2 fruit fly cellular contexts compared by ENCODE assay signal in genomic region chr3L:11556637-11557036, dm6.
TF ChIP-seq lines count a peak whose summit lies in the region.

No protein-coding gene starts in this region.

TF ChIP-seq in whole organism, embryonic, 481 proteins besides CTCF, POLR2A, EP300 and RAD21 (continued from another document and continues in another):
- TF ChIP-seq CG30403 (GFP tag; optimal IDR thresholded peaks at IDR 0.05; lab: Kevin White, UChicago) (peak; percentile 36), CG8944 (GFP tag; optimal IDR thresholded peaks at IDR 0.05; lab: Kevin White, UChicago) (no peak), CG12155 (GFP tag; optimal IDR thresholded peaks at IDR 0.05; lab: Kevin White, UChicago) (peak; percentile 23), gem (tag; optimal IDR thresholded peaks at IDR 0.05; lab: Kevin White, UChicago) (peak; percentile 67), Fer1 (GFP tag; optimal IDR thresholded peaks at IDR 0.05; lab: Kevin White, UChicago) (peak; percentile 11), CG3281 (GFP tag; optimal IDR thresholded peaks at IDR 0.05; lab: Kevin White, UChicago) (peak; percentile 70), oc (tag; optimal IDR thresholded peaks at IDR 0.05; lab: Kevin White, UChicago) (no peak), Vsx1 (GFP tag; optimal IDR thresholded peaks at IDR 0.05; lab: Kevin White, UChicago) (peak; percentile 22), CG2678 (tag; optimal IDR thresholded peaks at IDR 0.05; lab: Kevin White, UChicago) (peak; percentile 65), pan (optimal IDR thresholded peaks at IDR 0.05; lab: Kevin White, UChicago) (no peak), pan (GFP tag; optimal IDR thresholded peaks at IDR 0.05 in 1 of 2, IDR thresholded peaks at IDR 0.05 in 1 of 2) (peak in 1 of 2 experiments; percentile 20), CG15011 (GFP tag; optimal IDR thresholded peaks at IDR 0.05; lab: Kevin White, UChicago) (peak; percentile 41), dmrt99B (tag; optimal IDR thresholded peaks at IDR 0.05; lab: Kevin White, UChicago) (peak; percentile 37), CG3847 (GFP tag; IDR thresholded peaks at IDR 0.05; lab: Robert Waterston, UW) (0 out of 2 replicates have a peak, but pooled peaks have one; percentile 13), CG32532 (GFP tag; IDR thresholded peaks at IDR 0.05; lab: Robert Waterston, UW) (peak; percentile 36; the same call in 1 of the 2 replicates), Dek (tag; optimal IDR thresholded peaks at IDR 0.05; lab: Kevin White, UChicago) (peak; percentile 51), row (GFP tag; IDR thresholded peaks at IDR 0.05; lab: Robert Waterston, UW) (peak; percentile 15; the same call in 1 of the 3 replicates), CG11695 (GFP tag; IDR thresholded peaks at IDR 0.05; lab: Robert Waterston, UW) (0 out of 3 replicates have a peak, but pooled peaks have one; percentile 13), CG8290 (GFP tag; optimal IDR thresholded peaks at IDR 0.05; lab: Kevin White, UChicago) (no peak), CG8290 (tag; optimal IDR thresholded peaks at IDR 0.05; lab: Kevin White, UChicago) (peak in 1 of 2 experiments; percentile 2), unpg (GFP tag; optimal IDR thresholded peaks at IDR 0.05; lab: Kevin White, UChicago) (peak; percentile 5), slbo (GFP tag; IDR thresholded peaks at IDR 0.05; lab: Robert Waterston, UW) (peak; percentile 53; the same call in 1 of the 2 replicates), Rfx (GFP tag; IDR thresholded peaks at IDR 0.05; lab: Robert Waterston, UW) (peak; percentile 38; the same call in 1 of the 2 replicates), tio (GFP tag; optimal IDR thresholded peaks at IDR 0.05; lab: Kevin White, UChicago) (peak; percentile 34), Pdp1 (GFP tag; optimal IDR thresholded peaks at IDR 0.05; lab: Kevin White, UChicago) (peak in 1 of 2 experiments; percentile 9), CG14014 (GFP tag; IDR thresholded peaks at IDR 0.05; lab: Robert Waterston, UW) (0 out of 2 replicates have a peak, but pooled peaks have one; percentile 32), CG16779 (GFP tag; IDR thresholded peaks at IDR 0.05; lab: Robert Waterston, UW) (no peak), CG9932 (GFP tag; IDR thresholded peaks at IDR 0.05; lab: Robert Waterston, UW) (peak; percentile 31; the same call in 1 of the 2 replicates), mam (GFP tag; optimal IDR thresholded peaks at IDR 0.05; lab: Kevin White, UChicago) (peak; percentile 36), dpn (GFP tag; optimal IDR thresholded peaks at IDR 0.05; lab: Kevin White, UChicago) (peak in 1 of 2 experiments; percentile 24), az2 (GFP tag; optimal IDR thresholded peaks at IDR 0.05; lab: Kevin White, UChicago) (peak; percentile 29), CG17385 (GFP tag; optimal IDR thresholded peaks at IDR 0.05; lab: Kevin White, UChicago) (peak; percentile 19), shn (GFP tag; optimal IDR thresholded peaks at IDR 0.05; lab: Kevin White, UChicago) (no peak), caup (GFP tag; optimal IDR thresholded peaks at IDR 0.05; lab: Kevin White, UChicago; ENCODE audit: severe bottlenecking) (peak; percentile 41), ind (GFP tag; optimal IDR thresholded peaks at IDR 0.05; lab: Kevin White, UChicago) (peak; percentile 10), CG17361 (GFP tag; IDR thresholded peaks at IDR 0.05; lab: Robert Waterston, UW) (peak; percentile 26; the same call in 1 of the 3 replicates), CG9215 (GFP tag; IDR thresholded peaks at IDR 0.05; lab: Robert Waterston, UW) (no peak), CG18599 (GFP tag; optimal IDR thresholded peaks at IDR 0.05; lab: Kevin White, UChicago) (peak; percentile 46), pzg (GFP tag; optimal IDR thresholded peaks at IDR 0.05; lab: Kevin White, UChicago) (no peak), lov (optimal IDR thresholded peaks at IDR 0.05; lab: Kevin White, UChicago) (no peak), lov (GFP tag; IDR thresholded peaks at IDR 0.05; lab: Robert Waterston, UW) (no peak), hth (optimal IDR thresholded peaks at IDR 0.05; lab: Kevin White, UChicago) (no peak), grau (tag; optimal IDR thresholded peaks at IDR 0.05; lab: Kevin White, UChicago) (peak; percentile 61), CG18619 (GFP tag; optimal IDR thresholded peaks at IDR 0.05; lab: Kevin White, UChicago) (peak; percentile 44), CG2120 (GFP tag; optimal IDR thresholded peaks at IDR 0.05; lab: Kevin White, UChicago) (peak; percentile 47), Meics (GFP tag; optimal IDR thresholded peaks at IDR 0.05; lab: Kevin White, UChicago) (peak; percentile 66), CG1647 (GFP tag; optimal IDR thresholded peaks at IDR 0.05; lab: Kevin White, UChicago) (no peak), CG18764 (GFP tag; optimal IDR thresholded peaks at IDR 0.05; lab: Kevin White, UChicago) (no peak), Oli (tag; optimal IDR thresholded peaks at IDR 0.05; lab: Kevin White, UChicago) (peak; percentile 27), CoRest (tag; optimal IDR thresholded peaks at IDR 0.05; lab: Kevin White, UChicago) (peak; percentile 37), CG1233 (GFP tag; optimal IDR thresholded peaks at IDR 0.05; lab: Kevin White, UChicago) (no peak), eve (GFP tag; optimal IDR thresholded peaks at IDR 0.05; lab: Kevin White, UChicago) (peak in 1 of 2 experiments; percentile 38), Atf6 (GFP tag; IDR thresholded peaks at IDR 0.05; lab: Robert Waterston, UW) (0 out of 2 replicates have a peak, but pooled peaks have one; percentile 33), Hr51 (GFP tag; optimal IDR thresholded peaks at IDR 0.05; lab: Kevin White, UChicago) (peak in 1 of 2 experiments; percentile 38), CG11504 (tag; optimal IDR thresholded peaks at IDR 0.05; lab: Kevin White, UChicago) (peak; percentile 15), Hr78 (GFP tag; optimal IDR thresholded peaks at IDR 0.05; lab: Kevin White, UChicago) (no peak), CG11696 (GFP tag; IDR thresholded peaks at IDR 0.05; lab: Robert Waterston, UW) (peak; percentile 71; the same call in 1 of the 2 replicates), so (GFP tag; IDR thresholded peaks at IDR 0.05; lab: Robert Waterston, UW) (no peak), dmrt11E (tag; optimal IDR thresholded peaks at IDR 0.05; lab: Kevin White, UChicago) (no peak), CG8478 (optimal IDR thresholded peaks at IDR 0.05; lab: Kevin White, UChicago) (no peak), CG10959 (GFP tag; IDR thresholded peaks at IDR 0.05; lab: Robert Waterston, UW) (no peak), kay (GFP tag; optimal IDR thresholded peaks at IDR 0.05; lab: Kevin White, UChicago) (no peak), nerfin-1 (tag; optimal IDR thresholded peaks at IDR 0.05; lab: Kevin White, UChicago) (no peak), H15 (GFP tag; IDR thresholded peaks at IDR 0.05; lab: Robert Waterston, UW) (no peak)

TF ChIP-seq in whole organism, prepupa, 60 proteins besides CTCF, POLR2A, EP300 and RAD21 (continued from another document):
- peak; percentile 24 for TF ChIP-seq OdsH (GFP tag; optimal IDR thresholded peaks at IDR 0.05; lab: Kevin White, UChicago)
- TF ChIP-seq Met (GFP tag; optimal IDR thresholded peaks at IDR 0.05; lab: Kevin White, UChicago): no peak
- no peak for TF ChIP-seq CG31627 (GFP tag; optimal IDR thresholded peaks at IDR 0.05; lab: Kevin White, UChicago)
- TF ChIP-seq cyc (GFP tag; optimal IDR thresholded peaks at IDR 0.05; lab: Kevin White, UChicago): no peak
- TF ChIP-seq CG11902 (GFP tag; optimal IDR thresholded peaks at IDR 0.05; lab: Kevin White, UChicago): no peak
- no peak for TF ChIP-seq Blimp-1 (GFP tag; optimal IDR thresholded peaks at IDR 0.05; lab: Kevin White, UChicago)
